Worm (Caenorhabditis elegans) whole organism, L4 larva: Measurements from ENCODE around the gene pqn-25.

Source experiments
- D1046.2 ChIP-seq: fragments of 200-800 bp; sonication (Bioruptor generic); IDR thresholded peaks from 2 replicates; pipeline ENCODE4 v1.3.6; 2022; ENCODE audit warnings: missing genetic modification characterization, missing compliant biosample characterization
- F44E2.7 ChIP-seq: fragments of 200-800 bp; sonication (Bioruptor generic); IDR thresholded peaks from 2 replicates; pipeline ENCODE4 v2.1.2; 2022; ENCODE audit warnings: missing genetic modification characterization, missing compliant biosample characterization
- T20F7.1 ChIP-seq: fragments of 200-800 bp; sonication (Bioruptor generic); optimal IDR thresholded peaks from 2 replicates; lab custom pipeline; 2018; ENCODE audit warnings: mild to moderate bottlenecking, missing genetic modification characterization, missing compliant biosample characterization
- Y48G9A.11 ChIP-seq: fragments of 200-800 bp; sonication (Bioruptor generic); IDR thresholded peaks from 2 replicates; pipeline ENCODE4 v1.3.6; 2022; ENCODE audit warnings: missing genetic modification reagents, missing genetic modification characterization, missing compliant biosample characterization
- ZK337.2 ChIP-seq: fragments of 200-800 bp; sonication (Bioruptor generic); IDR thresholded peaks from 2 replicates; pipeline ENCODE4 v1.3.6; 2022; ENCODE audit warnings: missing genetic modification reagents, missing genetic modification characterization, missing compliant biosample characterization
- ZK546.5 ChIP-seq, 2 experiments: sonication (generic microtip); optimal IDR thresholded peaks; 2 replicates each; lab custom pipeline; 2017; ENCODE audit warnings: missing biosample characterization in 2 of 2, missing genetic modification characterization in 2 of 2
- ama-1 ChIP-seq: fragments of 150-350 bp; optimal IDR thresholded peaks from 2 replicates; lab custom pipeline; 2014; ENCODE audit warnings: inconsistent platforms, mixed read lengths
- ceh-20 ChIP-seq: fragments of 200-800 bp; sonication (Bioruptor generic); IDR thresholded peaks from 2 replicates; pipeline ENCODE4 v1.3.6; 2022; ENCODE audit warnings: missing genetic modification reagents, missing genetic modification characterization, missing compliant biosample characterization
- ceh-28 ChIP-seq: fragments of 150-350 bp; optimal IDR thresholded peaks from 2 replicates; lab custom pipeline; 2014; ENCODE audit warnings: missing biosample characterization, missing genetic modification reagents, missing genetic modification characterization
- ceh-32 ChIP-seq: sonication (generic microtip); optimal IDR thresholded peaks from 2 replicates; lab custom pipeline; 2016; ENCODE audit warnings: mild to moderate bottlenecking, missing genetic modification characterization, missing compliant biosample characterization; ENCODE audit not compliant: poor library complexity
- ceh-62 ChIP-seq: sonication (generic microtip); optimal IDR thresholded peaks from 2 replicates; lab custom pipeline; 2017; ENCODE audit warnings: missing biosample characterization, missing genetic modification characterization
- ceh-82 ChIP-seq: sonication (generic microtip); optimal IDR thresholded peaks from 2 replicates; lab custom pipeline; 2017; ENCODE audit warnings: missing biosample characterization, missing genetic modification characterization
- ces-1 ChIP-seq: fragments of 150-350 bp; sonication (generic microtip); optimal IDR thresholded peaks from 4 replicates; lab custom pipeline; 2014; ENCODE audit warnings: missing biosample characterization, missing genetic modification reagents, missing genetic modification characterization
- cey-2 ChIP-seq: sonication (generic microtip); optimal IDR thresholded peaks from 3 replicates; lab custom pipeline; 2017; ENCODE audit warnings: missing genetic modification characterization, mild to moderate bottlenecking, missing compliant biosample characterization, antibody characterized with exemption, borderline replicate concordance; ENCODE audit not compliant: insufficient read depth
- daf-12 ChIP-seq: fragments of 150-350 bp; optimal IDR thresholded peaks from 2 replicates; lab custom pipeline; 2014; ENCODE audit warnings: missing biosample characterization, missing genetic modification reagents, missing genetic modification characterization
- daf-16 ChIP-seq, 3 experiments: sonication (generic microtip); optimal IDR thresholded peaks; 2 replicates each; lab custom pipeline; 2016 to 2017; ENCODE audit warnings: missing genetic modification characterization in 3 of 3, missing genetic modification reagents in 3 of 3, mild to moderate bottlenecking in 2 of 3, missing compliant biosample characterization in 2 of 3, missing biosample characterization in 1 of 3, moderate library complexity in 1 of 3
- daf-8 ChIP-seq: fragments of 200-800 bp; sonication (Bioruptor generic); IDR thresholded peaks from 2 replicates; pipeline ENCODE4 v1.3.6; 2022; ENCODE audit warnings: missing genetic modification characterization, missing compliant biosample characterization
- dmd-6 ChIP-seq: fragments of 200-800 bp; sonication (Bioruptor generic); IDR thresholded peaks from 2 replicates; pipeline ENCODE4 v1.3.6; 2022; ENCODE audit warnings: missing genetic modification reagents, missing genetic modification characterization, missing compliant biosample characterization
- dmd-9 ChIP-seq: fragments of 200-800 bp; sonication (Bioruptor generic); IDR thresholded peaks from 2 replicates; pipeline ENCODE4 v1.3.6; 2022; ENCODE audit warnings: missing genetic modification reagents, missing genetic modification characterization, missing compliant biosample characterization
- dpl-1 ChIP-seq: fragments of 150-350 bp; optimal IDR thresholded peaks from 2 replicates; lab custom pipeline; 2014; ENCODE audit warnings: missing biosample characterization, missing genetic modification reagents, missing genetic modification characterization
- egl-27 ChIP-seq: sonication (generic microtip); optimal IDR thresholded peaks from 3 replicates; lab custom pipeline; 2017; ENCODE audit warnings: missing biosample characterization, missing genetic modification reagents, missing genetic modification characterization
- hlh-30 ChIP-seq: sonication (generic microtip); optimal IDR thresholded peaks from 2 replicates; lab custom pipeline; 2017; ENCODE audit warnings: antibody characterized with exemption, mild to moderate bottlenecking, missing genetic modification characterization, missing compliant biosample characterization; ENCODE audit not compliant: insufficient read depth
- hmg-1.1 ChIP-seq: fragments of 200-800 bp; sonication (Bioruptor generic); IDR thresholded peaks from 2 replicates; pipeline ENCODE4 v1.3.6; 2022; ENCODE audit warnings: missing genetic modification reagents, missing genetic modification characterization, missing compliant biosample characterization
- jun-1 ChIP-seq: fragments of 150-350 bp; optimal IDR thresholded peaks from 2 replicates; lab custom pipeline; 2014; ENCODE audit warnings: missing biosample characterization, missing genetic modification reagents, missing genetic modification characterization
- lim-7 ChIP-seq: fragments of 200-800 bp; sonication (Bioruptor generic); IDR thresholded peaks from 2 replicates; pipeline ENCODE4 v1.3.6; 2022; ENCODE audit warnings: missing genetic modification characterization, missing compliant biosample characterization
- lin-15B ChIP-seq: fragments of 150-350 bp; sonication (generic microtip); optimal IDR thresholded peaks from 3 replicates; lab custom pipeline; 2014; ENCODE audit warnings: missing biosample characterization, missing genetic modification characterization
- lin-29 ChIP-seq: fragments of 200-800 bp; sonication (Bioruptor generic); IDR thresholded peaks from 2 replicates; pipeline ENCODE4 v1.3.6; 2022; ENCODE audit warnings: missing genetic modification reagents, missing genetic modification characterization, missing compliant biosample characterization
- lin-38 ChIP-seq: fragments of 200-800 bp; sonication (Bioruptor generic); IDR thresholded peaks from 2 replicates; pipeline ENCODE4 v1.3.6; 2022; ENCODE audit warnings: missing genetic modification reagents, missing genetic modification characterization, missing compliant biosample characterization
- madf-5 ChIP-seq, 2 experiments: fragments of 200-800 bp; sonication (Bioruptor generic); IDR thresholded peaks; 2 replicates each; pipeline ENCODE4 v1.3.6; 2022; ENCODE audit warnings: missing compliant biosample characterization in 2 of 2, missing genetic modification characterization in 2 of 2
- mdt-29 ChIP-seq: fragments of 200-800 bp; sonication (Bioruptor generic); IDR thresholded peaks from 2 replicates; pipeline ENCODE4 v1.3.6; 2022; ENCODE audit warnings: missing genetic modification reagents, missing genetic modification characterization, missing compliant biosample characterization
- mep-1 ChIP-seq: fragments of 150-350 bp; sonication (generic microtip); optimal IDR thresholded peaks from 3 replicates; lab custom pipeline; 2014; ENCODE audit warnings: missing biosample characterization, missing genetic modification characterization
- mxl-2 ChIP-seq: fragments of 200-800 bp; sonication (Bioruptor generic); conservative IDR thresholded peaks from 2 replicates; pipeline ENCODE4 v1.3.6; 2022; ENCODE audit warnings: missing genetic modification reagents, missing genetic modification characterization, missing compliant biosample characterization
- mxl-3 ChIP-seq: fragments of 200-800 bp; sonication (Bioruptor generic); optimal IDR thresholded peaks from 2 replicates; lab custom pipeline; 2018; ENCODE audit warnings: mild to moderate bottlenecking, missing genetic modification characterization, missing compliant biosample characterization
- nhr-10 ChIP-seq: fragments of 150-350 bp; optimal IDR thresholded peaks from 2 replicates; lab custom pipeline; 2014; ENCODE audit warnings: missing biosample characterization, missing genetic modification characterization
- nhr-28 ChIP-seq: fragments of 150-350 bp; optimal IDR thresholded peaks from 2 replicates; lab custom pipeline; 2014; ENCODE audit warnings: missing biosample characterization, missing genetic modification characterization
- nhr-41 ChIP-seq: fragments of 200-800 bp; sonication (Bioruptor generic); IDR thresholded peaks from 2 replicates; pipeline ENCODE4 v1.3.6; 2022; ENCODE audit warnings: missing genetic modification reagents, missing genetic modification characterization, missing compliant biosample characterization
- nhr-48 ChIP-seq: sonication (generic microtip); optimal IDR thresholded peaks from 2 replicates; lab custom pipeline; 2016; ENCODE audit warnings: mild to moderate bottlenecking, missing genetic modification characterization, missing compliant biosample characterization
- nhr-6 ChIP-seq: fragments of 150-350 bp; optimal IDR thresholded peaks from 2 replicates; lab custom pipeline; 2014; ENCODE audit warnings: missing biosample characterization, missing genetic modification characterization
- nhr-76 ChIP-seq: fragments of 150-350 bp; optimal IDR thresholded peaks from 2 replicates; lab custom pipeline; 2014; ENCODE audit warnings: missing biosample characterization, missing genetic modification characterization
- pqm-1 ChIP-seq: sonication (generic microtip); optimal IDR thresholded peaks from 2 replicates; lab custom pipeline; 2017; ENCODE audit warnings: missing biosample characterization, missing genetic modification characterization
- sdz-12 ChIP-seq: fragments of 200-800 bp; sonication (Bioruptor generic); optimal IDR thresholded peaks from 2 replicates; lab custom pipeline; 2018; ENCODE audit warnings: mild to moderate bottlenecking, missing genetic modification characterization, missing compliant biosample characterization
- tra-1 ChIP-seq: fragments of 200-800 bp; sonication (Bioruptor generic); IDR thresholded peaks from 2 replicates; pipeline ENCODE4 v1.3.6; 2022; ENCODE audit warnings: missing genetic modification reagents, missing genetic modification characterization, missing compliant biosample characterization
- unc-39 ChIP-seq: sonication (generic microtip); optimal IDR thresholded peaks from 2 replicates; lab custom pipeline; 2017; ENCODE audit warnings: missing biosample characterization, missing genetic modification characterization
- unc-62 ChIP-seq, 3 experiments: fragments of 150-350 bp in 1 of 3; sonication (generic microtip); optimal IDR thresholded peaks in 2 of 3; peaks in 1 of 3; 1 replicate in 1 of 3; 2 replicates in 2 of 3; lab custom pipeline; 2014 to 2017; ENCODE audit warnings: missing biosample characterization in 3 of 3, missing genetic modification characterization in 3 of 3, missing genetic modification reagents in 3 of 3, missing genotype in 1 of 3
- vab-7 ChIP-seq: fragments of 200-800 bp; sonication (Bioruptor generic); IDR thresholded peaks from 2 replicates; pipeline ENCODE4 v1.3.6; 2022; ENCODE audit warnings: missing genetic modification reagents, missing genetic modification characterization, missing compliant biosample characterization
- zfp-3 ChIP-seq: fragments of 200-800 bp; sonication (Bioruptor generic); conservative IDR thresholded peaks from 2 replicates; pipeline ENCODE4 v1.3.6; 2022; ENCODE audit warnings: missing genetic modification reagents, missing genetic modification characterization, missing compliant biosample characterization
- ztf-7 ChIP-seq: fragments of 150-350 bp; optimal IDR thresholded peaks from 2 replicates; lab custom pipeline; 2014; ENCODE audit warnings: missing biosample characterization, missing genetic modification characterization

pqn-25 gene

DNA sequence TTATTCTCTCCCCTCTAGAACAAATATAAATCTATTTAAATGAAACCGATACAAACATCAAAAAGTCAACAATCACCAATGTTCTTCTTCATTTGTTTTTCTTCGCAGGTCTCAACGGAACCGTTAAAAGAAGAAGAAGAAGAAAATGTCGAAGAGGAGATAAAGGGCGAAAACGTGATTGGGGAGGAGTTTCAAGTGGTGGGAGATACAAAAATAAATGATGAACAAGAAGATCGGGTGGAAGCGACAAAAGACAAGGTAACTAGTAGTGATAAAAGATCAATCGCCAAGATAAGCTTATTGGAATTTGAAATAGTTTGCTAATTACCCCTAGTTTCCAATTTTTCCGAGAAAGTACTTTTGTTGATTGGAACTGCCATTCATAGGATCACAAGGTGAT lies 37.8 kb upstream of the pqn-25 start (continued):
- TF ChIP-seq dmd-9 (no peak), sdz-12 (GFP tag; lab: Kevin White, UChicago) (no peak), unc-62 (GFP tag; optimal IDR thresholded peaks at IDR 0.05 in 1 of 2; lab: Kevin White, UChicago) (peak in 1 of 2 experiments; percentile 61), unc-62 (tag; optimal IDR thresholded peaks at IDR 0.05; lab: Kevin White, UChicago) (no peak), daf-8 (GFP tag; lab: Robert Waterston, UW) (no peak), dpl-1 (GFP tag; lab: Kevin White, UChicago) (no peak), nhr-28 (tag; lab: Kevin White, UChicago) (peak; percentile 48), lin-29 (GFP tag; lab: Robert Waterston, UW) (peak; percentile 9; the same call in 1 of the 2 replicates), mxl-2 (GFP tag; lab: Robert Waterston, UW) (no peak), ceh-82 (tag; lab: Kevin White, UChicago) (no peak), nhr-48 (tag; lab: Kevin White, UChicago) (no peak), ama-1 (lab: Kevin White, UChicago) (no peak), nhr-10 (tag; lab: Kevin White, UChicago) (no peak), T20F7.1 (no peak), cey-2 (tag; lab: Kevin White, UChicago) (peak; percentile 6), ceh-20 (no peak)

DNA sequence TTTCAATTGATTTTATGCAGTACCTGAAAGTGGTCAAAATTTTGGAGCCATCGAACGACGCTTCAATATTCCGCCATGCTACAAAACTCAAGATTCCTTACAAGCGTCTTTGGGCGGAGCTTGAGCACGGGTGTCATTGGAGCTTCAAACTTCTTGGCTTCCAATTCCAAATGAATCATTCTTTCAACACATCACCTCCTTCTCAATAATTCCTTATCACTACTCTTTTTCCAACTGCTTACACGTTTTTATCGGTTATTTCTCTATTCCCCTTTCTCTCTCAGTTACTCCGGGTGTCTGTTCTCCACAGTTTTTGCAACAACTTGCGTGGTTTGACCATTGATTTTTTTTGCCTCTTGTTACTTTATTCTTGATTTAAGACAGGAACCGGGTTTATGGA lies 34.3 kb upstream of the pqn-25 start, which contains the start of gene F09F7.5:
TSS of gene F09F7.5 (plus strand) at position 258 of the 400 bp plus-strand sequence.
- TF ChIP-seq lim-7 (GFP tag; lab: Robert Waterston, UW) (no peak), lin-29 (GFP tag; lab: Robert Waterston, UW) (no peak), nhr-76 (no peak), ZK337.2 (no peak), pqm-1 (peak; percentile 70), Y48G9A.11 (GFP tag; lab: Robert Waterston, UW) (no peak), unc-39 (tag; lab: Kevin White, UChicago) (no peak), mep-1 (tag; lab: Kevin White, UChicago) (no peak), vab-7 (GFP tag; lab: Robert Waterston, UW) (no peak), madf-5 (GFP tag; IDR thresholded peaks at IDR 0.05; lab: Robert Waterston, UW) (no peak), lin-38 (GFP tag; lab: Robert Waterston, UW) (no peak), mxl-3 (GFP tag; lab: Kevin White, UChicago) (peak; percentile 31), ZK546.5 (tag; optimal IDR thresholded peaks at IDR 0.05; lab: Kevin White, UChicago) (no peak), jun-1 (tag; lab: Kevin White, UChicago) (no peak), dpl-1 (GFP tag; lab: Kevin White, UChicago) (no peak), daf-12 (tag; lab: Kevin White, UChicago) (no peak), dmd-6 (peak; percentile 55), ztf-7 (tag; lab: Kevin White, UChicago) (no peak), daf-16 (GFP tag; optimal IDR thresholded peaks at IDR 0.05; lab: Kevin White, UChicago) (no peak), daf-16 (tag; optimal IDR thresholded peaks at IDR 0.05; lab: Kevin White, UChicago) (peak; percentile 30), ceh-62 (tag; lab: Kevin White, UChicago) (no peak)

DNA sequence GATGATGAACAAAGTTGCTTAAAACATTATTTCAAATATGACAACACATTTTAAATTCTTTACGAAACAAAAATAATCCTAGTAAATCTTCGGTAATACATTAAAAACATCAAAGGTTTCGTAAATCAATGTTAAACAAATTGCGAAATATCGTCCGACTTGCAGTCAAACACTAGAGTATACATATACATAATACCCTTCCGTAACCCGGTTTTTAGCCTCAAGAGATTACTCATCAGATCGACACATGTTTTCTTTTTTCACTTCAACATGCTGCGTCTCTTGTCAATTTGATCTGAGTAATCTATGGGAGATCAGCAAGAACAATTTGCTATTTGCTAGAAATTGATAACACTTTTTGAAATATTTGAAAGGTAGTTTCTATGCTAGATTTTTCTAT lies 33.9 kb upstream of the pqn-25 start:
- no peak for TF ChIP-seq ceh-32 (tag; lab: Kevin White, UChicago)
- peak; percentile 2 for TF ChIP-seq hlh-30 (tag; lab: Kevin White, UChicago)
- TF ChIP-seq nhr-28 (tag; lab: Kevin White, UChicago): peak; percentile 49
- no peak for TF ChIP-seq nhr-6 (tag; lab: Kevin White, UChicago)
- no peak for TF ChIP-seq lin-29 (GFP tag; lab: Robert Waterston, UW)
- no peak for TF ChIP-seq lin-15B
- no peak for TF ChIP-seq ces-1 (GFP tag; lab: Kevin White, UChicago)
- TF ChIP-seq unc-39 (tag; lab: Kevin White, UChicago): no peak
- no peak for TF ChIP-seq ZK337.2
- TF ChIP-seq zfp-3 (GFP tag; lab: Robert Waterston, UW): no peak
- TF ChIP-seq egl-27: no peak
- no peak for TF ChIP-seq F44E2.7 (GFP tag; lab: Robert Waterston, UW)
- TF ChIP-seq mdt-29 (GFP tag; lab: Robert Waterston, UW): no peak
- TF ChIP-seq hmg-1.1 (GFP tag; lab: Robert Waterston, UW): no peak
- peak; percentile 19 for TF ChIP-seq nhr-48 (tag; lab: Kevin White, UChicago)
- TF ChIP-seq tra-1 (GFP tag; lab: Robert Waterston, UW): no peak
- no peak for TF ChIP-seq ceh-28 (tag; lab: Kevin White, UChicago)
- no peak for TF ChIP-seq mxl-2 (GFP tag; lab: Robert Waterston, UW)
- TF ChIP-seq nhr-41 (GFP tag; lab: Robert Waterston, UW): no peak
- no peak for TF ChIP-seq daf-12 (tag; lab: Kevin White, UChicago)
- TF ChIP-seq unc-62 (GFP tag; optimal IDR thresholded peaks at IDR 0.05 in 1 of 2; lab: Kevin White, UChicago): no peak
- TF ChIP-seq unc-62 (tag; optimal IDR thresholded peaks at IDR 0.05; lab: Kevin White, UChicago): no peak
- TF ChIP-seq D1046.2 (GFP tag; lab: Robert Waterston, UW): no peak
